Fruit fly (Drosophila melanogaster): Measurements from ENCODE around the gene ifc.
A peak's percentile ranks its signal among the peaks of the same experiment; 100 is the strongest.

ifc gene

dm6 chr2L:5972005-5972404 lies 14.1 kb upstream of the ifc start:
- TF ChIP-seq CG10979 (tag; optimal IDR thresholded peaks at IDR 0.05) (peak; percentile 16), Lim3 (GFP tag; IDR thresholded peaks at IDR 0.05) (no peak), sd (tag; optimal IDR thresholded peaks at IDR 0.05) (no peak), CG2678 (tag; optimal IDR thresholded peaks at IDR 0.05) (peak; percentile 34), Atf-2 (GFP tag; optimal IDR thresholded peaks at IDR 0.05) (no peak), Hey (tag; optimal IDR thresholded peaks at IDR 0.05) (no peak), da (GFP tag; optimal IDR thresholded peaks at IDR 0.05) (no peak), hb (GFP tag; IDR thresholded peaks at IDR 0.05; ENCODE audit: partially characterized antibody) (no peak), salm (tag; optimal IDR thresholded peaks at IDR 0.05) (no peak), Dref (GFP tag; IDR thresholded peaks at IDR 0.05) (no peak), Fer3 (tag; optimal IDR thresholded peaks at IDR 0.05) (peak; percentile 41), CG10462 (GFP tag; optimal IDR thresholded peaks at IDR 0.05) (no peak), Lpt (GFP tag; optimal IDR thresholded peaks at IDR 0.05) (no peak), CG16813 (GFP tag; IDR thresholded peaks at IDR 0.05; ENCODE audit: partially characterized antibody) (no peak), HHEX (GFP tag; optimal IDR thresholded peaks at IDR 0.05) (no peak), H15 (GFP tag; IDR thresholded peaks at IDR 0.05) (peak; percentile 36; the same call in 1 of the 3 replicates), CG18599 (GFP tag; optimal IDR thresholded peaks at IDR 0.05) (peak; percentile 49), D19B (GFP tag; optimal IDR thresholded peaks at IDR 0.05) (peak; percentile 96), PHDP (tag; optimal IDR thresholded peaks at IDR 0.05) (peak; percentile 23), CG15479 (GFP tag; optimal IDR thresholded peaks at IDR 0.05) (no peak), CG8388 (GFP tag; optimal IDR thresholded peaks at IDR 0.05) (peak; percentile 15), CG1024 (GFP tag; IDR thresholded peaks at IDR 0.05) (0 out of 2 replicates have a peak, but pooled peaks have one; percentile 36), klu (GFP tag; IDR thresholded peaks at IDR 0.05) (no peak), HmgD (GFP tag; optimal IDR thresholded peaks at IDR 0.05) (no peak), Scr (GFP tag; IDR thresholded peaks at IDR 0.05; ENCODE audit: partially characterized antibody) (no peak), Bgb (GFP tag; IDR thresholded peaks at IDR 0.05; ENCODE audit: partially characterized antibody) (no peak), shn (GFP tag; optimal IDR thresholded peaks at IDR 0.05) (no peak), crc (GFP tag; optimal IDR thresholded peaks at IDR 0.05) (no peak), CG12155 (GFP tag; optimal IDR thresholded peaks at IDR 0.05) (peak; percentile 21), Dp (GFP tag; optimal IDR thresholded peaks at IDR 0.05) (no peak), Oli (tag; optimal IDR thresholded peaks at IDR 0.05) (peak; percentile 37), zf30C (GFP tag; optimal IDR thresholded peaks at IDR 0.05) (no peak), jumu (GFP tag; optimal IDR thresholded peaks at IDR 0.05) (no peak), dmrt99B (tag; optimal IDR thresholded peaks at IDR 0.05) (peak; percentile 54), CG4820 (GFP tag; optimal IDR thresholded peaks at IDR 0.05) (peak; percentile 2), Abd-B (GFP tag; optimal IDR thresholded peaks at IDR 0.05) (peak; percentile 27), Hsf (GFP tag; optimal IDR thresholded peaks at IDR 0.05) (peak; percentile 12), sna (GFP tag; IDR thresholded peaks at IDR 0.05; ENCODE audit: partially characterized antibody) (no peak), CG1602 (GFP tag; optimal IDR thresholded peaks at IDR 0.05) (no peak), CG12744 (GFP tag; optimal IDR thresholded peaks at IDR 0.05) (no peak), pfk (GFP tag; optimal IDR thresholded peaks at IDR 0.05) (no peak), lmd (GFP tag; IDR thresholded peaks at IDR 0.05) (peak; percentile 77), CG7839 (tag; optimal IDR thresholded peaks at IDR 0.05) (peak; percentile 43), CG6689 (GFP tag; IDR thresholded peaks at IDR 0.05) (0 out of 2 replicates have a peak, but pooled peaks have one; percentile 48), lbe (GFP tag; optimal IDR thresholded peaks at IDR 0.05) (peak; percentile 61), CG34422 (GFP tag; IDR thresholded peaks at IDR 0.05) (no peak), CG9215 (GFP tag; IDR thresholded peaks at IDR 0.05) (peak; percentile 28; the same call in 1 of the 2 replicates), CG11723 (GFP tag; optimal IDR thresholded peaks at IDR 0.05) (no peak), pita (GFP tag; optimal IDR thresholded peaks at IDR 0.05) (no peak), CG12942 (GFP tag; optimal IDR thresholded peaks at IDR 0.05) (no peak), az2 (GFP tag; optimal IDR thresholded peaks at IDR 0.05) (peak; percentile 16)

All from whole organism, embryonic.